Worm (Caenorhabditis elegans): Measurements from ENCODE around the gene fbxl-2.

- TF ChIP-seq nhr-76 (tag; optimal IDR thresholded peaks at IDR 0.05) = no peak
- TF ChIP-seq pha-4 (tag; optimal IDR thresholded peaks at IDR 0.05) = no peak
- TF ChIP-seq elt-3 (tag; optimal IDR thresholded peaks at IDR 0.05) = no peak
- no peak for TF ChIP-seq mls-2 (tag; optimal IDR thresholded peaks at IDR 0.05)
- TF ChIP-seq ceh-39 (tag; optimal IDR thresholded peaks at IDR 0.05) = no peak
These were observed 11.0 kb downstream of the fbxl-2 start for ce11 chrIII:4767869-4768645.

All from whole organism, mixed stage, embryonic.